Fruit fly (Drosophila melanogaster) whole organism, embryonic: ENCODE results near the gene IntS10.
A peak's percentile ranks its signal among the peaks of the same experiment; 100 is the strongest.

ENCODE experiments used
- C15 ChIP-seq: fragments of 200-800 bp; sonication (Bioruptor generic); IDR thresholded peaks from 3 replicates; pipeline ENCODE4 v1.3.6; 2022; ENCODE audit warnings: missing biosample characterization, missing genetic modification characterization
- CG10209 ChIP-seq: fragments of 200-800 bp; sonication (Bioruptor generic); optimal IDR thresholded peaks from 3 replicates; lab custom pipeline; 2017; ENCODE audit warnings: missing biosample characterization, mild to moderate bottlenecking, missing genetic modification characterization, missing genetic modification reagents
- CG10654 ChIP-seq: fragments of 200-800 bp; sonication (Bioruptor generic); optimal IDR thresholded peaks from 2 replicates; lab custom pipeline; 2016; ENCODE audit warnings: missing biosample characterization, missing genetic modification characterization
- CG12659 ChIP-seq: fragments of 200-800 bp; sonication (Bioruptor generic); optimal IDR thresholded peaks from 3 replicates; lab custom pipeline; 2017; ENCODE audit warnings: mild to moderate bottlenecking, missing biosample characterization, missing genetic modification reagents, missing genetic modification characterization
- CG14965 ChIP-seq: fragments of 200-800 bp; sonication (Bioruptor generic); optimal IDR thresholded peaks from 2 replicates; lab custom pipeline; 2016; ENCODE audit warnings: missing biosample characterization, missing genetic modification characterization, borderline replicate concordance
- CG15269 ChIP-seq: fragments of 200-800 bp; sonication (Bioruptor generic); optimal IDR thresholded peaks from 2 replicates; lab custom pipeline; 2018; ENCODE audit warnings: missing biosample characterization, mild to moderate bottlenecking, missing genetic modification characterization, moderate library complexity
- CG15514 ChIP-seq: fragments of 200-800 bp; sonication (Bioruptor generic); optimal IDR thresholded peaks from 3 replicates; lab custom pipeline; 2017; ENCODE audit warnings: missing biosample characterization, missing genetic modification characterization, mild to moderate bottlenecking, moderate library complexity, missing genetic modification reagents
- CG16863 ChIP-seq: fragments of 200-800 bp; sonication (Bioruptor generic); optimal IDR thresholded peaks from 3 replicates; lab custom pipeline; 2016; ENCODE audit warnings: missing biosample characterization, missing genetic modification characterization
- CG17361 ChIP-seq: fragments of 200-800 bp; sonication (Bioruptor generic); IDR thresholded peaks from 3 replicates; pipeline ENCODE4 v1.3.6; 2022; ENCODE audit warnings: missing biosample characterization, missing genetic modification characterization
- CG1792 ChIP-seq: fragments of 200-800 bp; sonication (Bioruptor generic); optimal IDR thresholded peaks from 2 replicates; lab custom pipeline; 2016; ENCODE audit warnings: missing biosample characterization, missing genetic modification characterization
- CG2129 ChIP-seq: fragments of 200-800 bp; sonication (Bioruptor generic); IDR thresholded peaks from 2 replicates; pipeline ENCODE4 v1.3.6; 2022; ENCODE audit warnings: missing biosample characterization, missing genetic modification characterization; ENCODE audit not compliant: partially characterized antibody
- CG2678 ChIP-seq: fragments of 200-800 bp; sonication (Bioruptor generic); optimal IDR thresholded peaks from 3 replicates; lab custom pipeline; 2019; ENCODE audit warnings: missing biosample characterization, mild to moderate bottlenecking, missing genetic modification characterization, moderate library complexity
- CG30431 ChIP-seq: fragments of 200-800 bp; sonication (Bioruptor generic); optimal IDR thresholded peaks from 2 replicates; lab custom pipeline; 2017; ENCODE audit warnings: missing biosample characterization, missing genetic modification characterization
- CG34224 ChIP-seq: fragments of 200-800 bp; sonication (Bioruptor generic); IDR thresholded peaks from 3 replicates; pipeline ENCODE4 v1.3.6; 2022; ENCODE audit warnings: missing biosample characterization, missing genetic modification characterization; ENCODE audit not compliant: partially characterized antibody
- CG42726 ChIP-seq: fragments of 200-800 bp; sonication (Bioruptor generic); IDR thresholded peaks from 2 replicates; pipeline ENCODE4 v1.3.6; 2022; ENCODE audit warnings: missing biosample characterization, missing genetic modification characterization; ENCODE audit not compliant: partially characterized antibody
- CG7839 ChIP-seq: fragments of 200-800 bp; sonication (Bioruptor generic); optimal IDR thresholded peaks from 3 replicates; lab custom pipeline; 2018; ENCODE audit warnings: missing biosample characterization, mild to moderate bottlenecking, missing genetic modification characterization, moderate library complexity
- CG7928 ChIP-seq: fragments of 200-800 bp; sonication (Bioruptor generic); optimal IDR thresholded peaks from 2 replicates; lab custom pipeline; 2017; ENCODE audit warnings: missing biosample characterization, mild to moderate bottlenecking, missing genetic modification characterization
- CG8388 ChIP-seq: fragments of 200-800 bp; sonication (Bioruptor generic); optimal IDR thresholded peaks from 2 replicates; lab custom pipeline; 2019; ENCODE audit warnings: missing biosample characterization, mild to moderate bottlenecking, missing genetic modification characterization, moderate library complexity
- CG8478 ChIP-seq: fragments of >200 bp; optimal IDR thresholded peaks from 2 replicates; lab custom pipeline; 2018
- CG9932 ChIP-seq: fragments of 200-800 bp; sonication (Bioruptor generic); IDR thresholded peaks from 2 replicates; pipeline ENCODE4 v1.3.6; 2022; ENCODE audit warnings: missing biosample characterization, missing genetic modification characterization
- CoRest ChIP-seq: fragments of 200-800 bp; sonication (Bioruptor generic); optimal IDR thresholded peaks from 3 replicates; lab custom pipeline; 2018; ENCODE audit warnings: missing biosample characterization, mild to moderate bottlenecking, missing genetic modification characterization, moderate library complexity
- D19A ChIP-seq: fragments of 200-800 bp; optimal IDR thresholded peaks from 3 replicates; lab custom pipeline; 2019; ENCODE audit warnings: missing biosample characterization, mild to moderate bottlenecking, missing genetic modification characterization, moderate library complexity
- Dll ChIP-seq: fragments of 200-800 bp; sonication (Bioruptor generic); IDR thresholded peaks from 4 replicates; pipeline ENCODE4 v1.3.6; 2022; ENCODE audit warnings: missing biosample characterization, missing genetic modification characterization; ENCODE audit not compliant: partially characterized antibody
- Doc2 ChIP-seq: fragments of 200-800 bp; sonication (Bioruptor generic); IDR thresholded peaks from 2 replicates; pipeline ENCODE4 v1.3.6; 2022; ENCODE audit warnings: missing biosample characterization, missing genetic modification characterization
- Drgx ChIP-seq: fragments of 200-800 bp; sonication (Bioruptor generic); IDR thresholded peaks from 2 replicates; pipeline ENCODE4 v1.3.6; 2022; ENCODE audit warnings: missing biosample characterization, missing genetic modification characterization
- Elba2 ChIP-seq: fragments of 200-800 bp; sonication (Bioruptor generic); optimal IDR thresholded peaks from 3 replicates; lab custom pipeline; 2016; ENCODE audit warnings: missing biosample characterization, missing genetic modification characterization
- Ets97D ChIP-seq: fragments of 200-800 bp; sonication (Bioruptor generic); optimal IDR thresholded peaks from 3 replicates; lab custom pipeline; 2016; ENCODE audit warnings: missing biosample characterization, missing genetic modification characterization
- GATAe ChIP-seq: fragments of 200-800 bp; sonication (Bioruptor generic); conservative IDR thresholded peaks from 2 replicates; pipeline ENCODE4 v1.3.6; 2022; ENCODE audit warnings: missing biosample characterization, missing genetic modification characterization
- Mes4 ChIP-seq: fragments of 200-800 bp; sonication (Bioruptor generic); optimal IDR thresholded peaks from 2 replicates; lab custom pipeline; 2016; ENCODE audit warnings: missing biosample characterization, missing genetic modification characterization
- NfI ChIP-seq: fragments of 200-800 bp; sonication (Bioruptor generic); optimal IDR thresholded peaks from 3 replicates; lab custom pipeline; 2018; ENCODE audit warnings: missing biosample characterization, mild to moderate bottlenecking, missing genetic modification characterization, moderate library complexity
- Oaz ChIP-seq: fragments of 200-800 bp; sonication (Bioruptor generic); IDR thresholded peaks from 2 replicates; pipeline ENCODE4 v1.3.6; 2022; ENCODE audit warnings: missing biosample characterization, missing genetic modification characterization
- Rfx ChIP-seq: fragments of 200-800 bp; sonication (Bioruptor generic); IDR thresholded peaks from 2 replicates; pipeline ENCODE4 v1.3.6; 2022; ENCODE audit warnings: missing biosample characterization, missing genetic modification characterization
- Ssrp ChIP-seq: fragments of 200-800 bp; sonication (Bioruptor generic); optimal IDR thresholded peaks from 2 replicates; lab custom pipeline; 2018; ENCODE audit warnings: missing biosample characterization, mild to moderate bottlenecking, missing genetic modification characterization, moderate library complexity
- Vsx1 ChIP-seq: fragments of 200-800 bp; sonication (Bioruptor generic); optimal IDR thresholded peaks from 2 replicates; lab custom pipeline; 2017; ENCODE audit warnings: missing biosample characterization, mild to moderate bottlenecking, missing genetic modification characterization, missing genetic modification reagents
- Xbp1 ChIP-seq: fragments of 200-800 bp; sonication (Bioruptor generic); optimal IDR thresholded peaks from 3 replicates; lab custom pipeline; 2016; ENCODE audit warnings: missing biosample characterization, mild to moderate bottlenecking, missing genetic modification characterization
- Xrp1 ChIP-seq: fragments of 200-800 bp; sonication (Bioruptor generic); IDR thresholded peaks from 2 replicates; pipeline ENCODE4 v1.3.6; 2022; ENCODE audit warnings: missing biosample characterization, missing genetic modification characterization
- ato ChIP-seq: fragments of 200-800 bp; sonication (Bioruptor generic); IDR thresholded peaks from 2 replicates; pipeline ENCODE4 v1.3.6; 2022; ENCODE audit warnings: missing biosample characterization, missing genetic modification characterization; ENCODE audit not compliant: partially characterized antibody
- chm ChIP-seq: fragments of 200-800 bp; sonication (Bioruptor generic); IDR thresholded peaks from 2 replicates; pipeline ENCODE4 v1.3.6; 2022; ENCODE audit warnings: missing biosample characterization, missing genetic modification characterization
- ci ChIP-seq: fragments of 200-800 bp; sonication (Bioruptor generic); IDR thresholded peaks from 3 replicates; pipeline ENCODE4 v1.3.6; 2022; ENCODE audit warnings: missing biosample characterization, missing genetic modification characterization
- croc ChIP-seq: fragments of 200-800 bp; sonication (Bioruptor generic); conservative IDR thresholded peaks from 3 replicates; pipeline ENCODE4 v1.3.6; 2022; ENCODE audit warnings: missing biosample characterization, missing genetic modification characterization
- dan ChIP-seq: fragments of 200-800 bp; sonication (Bioruptor generic); IDR thresholded peaks from 2 replicates; pipeline ENCODE4 v1.3.6; 2022; ENCODE audit warnings: missing biosample characterization, missing genetic modification characterization
- dati ChIP-seq: fragments of 200-800 bp; sonication (Bioruptor generic); IDR thresholded peaks from 2 replicates; pipeline ENCODE4 v1.3.6; 2022; ENCODE audit warnings: missing biosample characterization, missing genetic modification characterization
- fu2 ChIP-seq: fragments of 200-800 bp; sonication (Bioruptor generic); optimal IDR thresholded peaks from 2 replicates; lab custom pipeline; 2016; ENCODE audit warnings: missing biosample characterization, missing genetic modification characterization
- grn ChIP-seq: fragments of 200-800 bp; sonication (Bioruptor generic); optimal IDR thresholded peaks from 3 replicates; lab custom pipeline; 2017; ENCODE audit warnings: missing biosample characterization, missing genetic modification characterization
- inv ChIP-seq: fragments of 200-800 bp; sonication (Bioruptor generic); IDR thresholded peaks from 2 replicates; pipeline ENCODE4 v1.3.6; 2022; ENCODE audit warnings: missing biosample characterization, missing genetic modification characterization; ENCODE audit not compliant: partially characterized antibody
- jing ChIP-seq: fragments of 200-800 bp; sonication (Bioruptor generic); optimal IDR thresholded peaks from 2 replicates; lab custom pipeline; 2018; ENCODE audit warnings: missing biosample characterization, mild to moderate bottlenecking, missing genetic modification characterization
- kay ChIP-seq: fragments of 200-800 bp; sonication (Bioruptor generic); optimal IDR thresholded peaks from 2 replicates; lab custom pipeline; 2016; ENCODE audit warnings: missing biosample characterization, missing genetic modification characterization
- pnt ChIP-seq: fragments of 200-800 bp; sonication (Bioruptor generic); optimal IDR thresholded peaks from 3 replicates; lab custom pipeline; 2016; ENCODE audit warnings: missing biosample characterization, missing genetic modification characterization
- scrt ChIP-seq: fragments of 200-800 bp; sonication (Bioruptor generic); optimal IDR thresholded peaks from 2 replicates; lab custom pipeline; 2018; ENCODE audit warnings: missing biosample characterization, mild to moderate bottlenecking, missing genetic modification characterization, moderate library complexity
- sisA ChIP-seq: fragments of 200-800 bp; sonication (Bioruptor generic); IDR thresholded peaks from 2 replicates; pipeline ENCODE4 v1.3.6; 2022; ENCODE audit warnings: missing biosample characterization, missing genetic modification characterization
- tio ChIP-seq: fragments of 200-800 bp; sonication (Bioruptor generic); optimal IDR thresholded peaks from 2 replicates; lab custom pipeline; 2017; ENCODE audit warnings: missing biosample characterization, missing genetic modification characterization, inconsistent platforms

IntS10 gene

dm6 chr3L:3826541-3826940, 20.0 kb downstream of the IntS10 start (continued):
- TF ChIP-seq CG2678 (tag; lab: Kevin White, UChicago) (peak; percentile 95), CG15514 (peak; percentile 78), CG2129 (GFP tag; lab: Robert Waterston, UW) (no peak), CG16863 (no peak), dati (GFP tag; lab: Robert Waterston, UW) (no peak), fu2 (GFP tag; lab: Kevin White, UChicago) (no peak), chm (GFP tag; lab: Robert Waterston, UW) (0 out of 2 replicates have a peak, but pooled peaks have one; percentile 26), Elba2 (GFP tag; lab: Kevin White, UChicago) (no peak), Oaz (GFP tag; lab: Robert Waterston, UW) (peak; percentile 49; the same call in 1 of the 2 replicates), GATAe (GFP tag; lab: Robert Waterston, UW) (peak; percentile 29; the same call in 1 of the 2 replicates), Dll (GFP tag; lab: Robert Waterston, UW) (no peak), CG12659 (GFP tag; lab: Kevin White, UChicago) (peak; percentile 84), ci (GFP tag; lab: Robert Waterston, UW) (peak; percentile 91), tio (GFP tag; lab: Kevin White, UChicago) (peak; percentile 72), CoRest (tag; lab: Kevin White, UChicago) (peak; percentile 88), CG14965 (no peak), CG9932 (GFP tag; lab: Robert Waterston, UW) (no peak; the same call in 1 of the 2 replicates), Vsx1 (no peak), CG34224 (no peak), grn (GFP tag; lab: Kevin White, UChicago) (no peak), Ssrp (peak; percentile 78), Mes4 (GFP tag; lab: Kevin White, UChicago) (no peak), Rfx (GFP tag; lab: Robert Waterston, UW) (peak; percentile 84), CG10654 (GFP tag; lab: Kevin White, UChicago) (peak; percentile 64), jing (GFP tag; lab: Kevin White, UChicago) (peak; percentile 10), ato (GFP tag; lab: Robert Waterston, UW) (no peak), CG7928 (peak; percentile 19), Doc2 (GFP tag; lab: Robert Waterston, UW) (no peak), CG15269 (tag; lab: Kevin White, UChicago) (peak; percentile 92), Xbp1 (GFP tag; lab: Kevin White, UChicago) (peak; percentile 78), pnt (GFP tag; lab: Kevin White, UChicago) (no peak), NfI (GFP tag; lab: Kevin White, UChicago) (no peak), Xrp1 (GFP tag; lab: Robert Waterston, UW) (peak; percentile 86), CG7839 (tag; lab: Kevin White, UChicago) (peak; percentile 83), sisA (GFP tag; lab: Robert Waterston, UW) (peak; percentile 68), CG30431 (GFP tag; lab: Kevin White, UChicago) (peak; percentile 26), scrt (peak; percentile 78), kay (peak; percentile 26), croc (GFP tag; lab: Robert Waterston, UW) (peak; percentile 24; the same call in 2 of the 3 replicates), inv (GFP tag; lab: Robert Waterston, UW) (no peak), CG8478 (no peak), CG17361 (peak; percentile 81), Drgx (GFP tag; lab: Robert Waterston, UW) (peak; percentile 77; the same call in 1 of the 2 replicates), dan (GFP tag; lab: Robert Waterston, UW) (no peak), CG1792 (no peak), CG42726 (GFP tag; lab: Robert Waterston, UW) (no peak), D19A (peak; percentile 82), CG8388 (GFP tag; lab: Kevin White, UChicago) (peak; percentile 83), C15 (GFP tag; lab: Robert Waterston, UW) (peak; percentile 55; the same call in 1 of the 3 replicates), CG10209 (GFP tag; lab: Kevin White, UChicago) (peak; percentile 83), Ets97D (no peak)
